Worm (Caenorhabditis elegans) whole organism, L1 larva: ENCODE results near the gene cyh-1.

Experiments used
- C04F5.9 ChIP-seq: sonication (generic microtip); optimal IDR thresholded peaks from 2 replicates; lab custom pipeline; 2016; ENCODE audit warnings: missing genetic modification characterization, missing compliant biosample characterization
- C16A3.4 ChIP-seq: fragments of 150-350 bp; optimal IDR thresholded peaks from 2 replicates; lab custom pipeline; 2014; ENCODE audit warnings: missing biosample characterization, missing genetic modification characterization
- F16B12.6 ChIP-seq: fragments of 150-350 bp; optimal IDR thresholded peaks from 2 replicates; lab custom pipeline; 2014; ENCODE audit warnings: missing biosample characterization, missing genetic modification characterization
- aly-2 ChIP-seq: fragments of 150-350 bp; optimal IDR thresholded peaks from 2 replicates; lab custom pipeline; 2014; ENCODE audit warnings: missing biosample characterization, missing genetic modification characterization
- blmp-1 ChIP-seq: fragments of 150-350 bp; optimal IDR thresholded peaks from 2 replicates; lab custom pipeline; 2014; ENCODE audit warnings: missing biosample characterization, missing genetic modification characterization
- ces-1 ChIP-seq: fragments of 150-350 bp; optimal IDR thresholded peaks from 2 replicates; lab custom pipeline; 2014; ENCODE audit warnings: missing biosample characterization, missing genetic modification reagents, missing genetic modification characterization
- dpl-1 ChIP-seq, 3 experiments: fragments of 150-350 bp in 2 of 3; sonication (generic microtip) in 1 of 3; optimal IDR thresholded peaks; 2 replicates each; lab custom pipeline; 2014 to 2017; ENCODE audit warnings: missing biosample characterization in 3 of 3, missing genetic modification characterization in 3 of 3, missing genetic modification reagents in 3 of 3
- efl-1 ChIP-seq, 4 experiments: fragments of 150-350 bp; optimal IDR thresholded peaks in 3 of 4; peaks in 1 of 4; 1 replicate in 1 of 4; 2 replicates in 3 of 4; lab custom pipeline; 2014; ENCODE audit warnings: missing biosample characterization in 2 of 4, missing genetic modification characterization in 2 of 4, missing genetic modification reagents in 2 of 4
- efl-3 ChIP-seq: fragments of 200-800 bp; sonication (Bioruptor generic); optimal IDR thresholded peaks from 2 replicates; lab custom pipeline; 2018; ENCODE audit warnings: mild to moderate bottlenecking, missing genetic modification characterization, missing compliant biosample characterization
- egl-13 ChIP-seq: sonication (generic microtip); optimal IDR thresholded peaks from 2 replicates; lab custom pipeline; 2016; ENCODE audit warnings: missing genotype, missing genetic modification reagents, missing genetic modification characterization, missing compliant biosample characterization
- elt-3 ChIP-seq, 6 experiments: fragments of 150-350 bp in 1 of 6; sonication (generic microtip); optimal IDR thresholded peaks; 2 replicates each; lab custom pipeline; 2017 to 2018; ENCODE audit warnings: missing biosample characterization in 6 of 6, missing genetic modification characterization in 6 of 6, inconsistent platforms in 1 of 6
- fkh-10 ChIP-seq: sonication (generic microtip); optimal IDR thresholded peaks from 2 replicates; lab custom pipeline; 2017; ENCODE audit warnings: missing biosample characterization, missing genetic modification reagents, missing genetic modification characterization
- fkh-4 ChIP-seq: sonication (generic microtip); optimal IDR thresholded peaks from 2 replicates; lab custom pipeline; 2016; ENCODE audit warnings: missing compliant biosample characterization, missing genetic modification characterization, borderline replicate concordance
- fkh-8 ChIP-seq: sonication (generic microtip); optimal IDR thresholded peaks from 2 replicates; lab custom pipeline; 2016; ENCODE audit warnings: mild to moderate bottlenecking, missing genetic modification characterization, missing compliant biosample characterization
- hlh-17 ChIP-seq: fragments of 200-800 bp; sonication (Bioruptor generic); optimal IDR thresholded peaks from 2 replicates; lab custom pipeline; 2018; ENCODE audit warnings: missing genetic modification characterization, mild to moderate bottlenecking, missing compliant biosample characterization, moderate library complexity, borderline replicate concordance
- hlh-4 ChIP-seq: sonication (generic microtip); optimal IDR thresholded peaks from 2 replicates; lab custom pipeline; 2016; ENCODE audit warnings: mild to moderate bottlenecking, missing genetic modification characterization, missing compliant biosample characterization
- isw-1 ChIP-seq: fragments of 200-800 bp; sonication (Bioruptor generic); IDR thresholded peaks from 2 replicates; pipeline ENCODE4 v1.3.6; 2022; ENCODE audit warnings: missing genetic modification characterization, missing compliant biosample characterization
- lin-13 ChIP-seq: fragments of 150-350 bp; optimal IDR thresholded peaks from 2 replicates; lab custom pipeline; 2014; ENCODE audit warnings: missing biosample characterization, missing genetic modification reagents, missing genetic modification characterization
- lin-14 ChIP-seq: fragments of 200-800 bp; sonication (Bioruptor generic); optimal IDR thresholded peaks from 2 replicates; lab custom pipeline; 2018; ENCODE audit warnings: mild to moderate bottlenecking, missing genetic modification characterization, moderate library complexity, missing compliant biosample characterization
- lin-15B ChIP-seq: fragments of 150-350 bp; sonication (generic microtip); optimal IDR thresholded peaks from 3 replicates; lab custom pipeline; 2014; ENCODE audit warnings: missing biosample characterization, missing genetic modification characterization
- lin-35 ChIP-seq, 2 experiments: fragments of 150-350 bp; optimal IDR thresholded peaks; 2 replicates each; lab custom pipeline; 2014; ENCODE audit warnings: missing biosample characterization in 2 of 2, missing genetic modification characterization in 2 of 2, missing genetic modification reagents in 2 of 2
- lin-39 ChIP-seq: fragments of 150-350 bp; optimal IDR thresholded peaks from 2 replicates; lab custom pipeline; 2014; ENCODE audit warnings: missing biosample characterization, missing genetic modification reagents, missing genetic modification characterization
- lir-3 ChIP-seq: sonication (generic microtip); optimal IDR thresholded peaks from 2 replicates; lab custom pipeline; 2016; ENCODE audit warnings: mild to moderate bottlenecking, missing genetic modification characterization, moderate library complexity, missing compliant biosample characterization; ENCODE audit not compliant: poor library complexity
- lsy-2 ChIP-seq, 2 experiments: fragments of 150-350 bp; optimal IDR thresholded peaks; 2 replicates each; lab custom pipeline; 2014; ENCODE audit warnings: missing biosample characterization in 2 of 2, missing genetic modification characterization in 2 of 2
- mdl-1 ChIP-seq, 2 experiments: fragments of 150-350 bp; optimal IDR thresholded peaks; 2 replicates each; lab custom pipeline; 2014 to 2017; ENCODE audit warnings: missing biosample characterization in 2 of 2, missing genetic modification characterization in 2 of 2, inconsistent platforms in 1 of 2
- mep-1 ChIP-seq: fragments of 150-350 bp; optimal IDR thresholded peaks from 2 replicates; lab custom pipeline; 2014; ENCODE audit warnings: missing biosample characterization, missing genetic modification characterization
- nhr-11 ChIP-seq: fragments of 150-350 bp; optimal IDR thresholded peaks from 2 replicates; lab custom pipeline; 2014; ENCODE audit warnings: missing biosample characterization, missing genetic modification characterization
- nhr-19 ChIP-seq: fragments of 200-800 bp; sonication (Bioruptor generic); conservative IDR thresholded peaks from 2 replicates; pipeline ENCODE4 v1.3.6; 2022; ENCODE audit warnings: missing genetic modification characterization, missing compliant biosample characterization
- nhr-237 ChIP-seq: fragments of 150-350 bp; optimal IDR thresholded peaks from 2 replicates; lab custom pipeline; 2014; ENCODE audit warnings: missing biosample characterization, missing genetic modification characterization
- nhr-47 ChIP-seq: sonication (generic microtip); optimal IDR thresholded peaks from 2 replicates; lab custom pipeline; 2016; ENCODE audit warnings: mild to moderate bottlenecking, missing genetic modification characterization, moderate library complexity, missing compliant biosample characterization
- nhr-76 ChIP-seq: sonication (generic microtip); optimal IDR thresholded peaks from 2 replicates; lab custom pipeline; 2017; ENCODE audit warnings: missing biosample characterization, missing genetic modification characterization
- nhr-84 ChIP-seq: sonication (generic microtip); optimal IDR thresholded peaks from 2 replicates; lab custom pipeline; 2017; ENCODE audit warnings: missing biosample characterization, missing genetic modification characterization
- nhr-85 ChIP-seq: sonication (generic microtip); peaks from one replicate; lab custom pipeline; 2016; ENCODE audit warnings: missing genetic modification characterization, inconsistent platforms, missing compliant biosample characterization
- nhr-90 ChIP-seq: sonication (generic microtip); optimal IDR thresholded peaks from 2 replicates; lab custom pipeline; 2016; ENCODE audit warnings: mild to moderate bottlenecking, missing genetic modification characterization, missing compliant biosample characterization; ENCODE audit not compliant: poor library complexity
- pag-3 ChIP-seq: sonication (generic microtip); optimal IDR thresholded peaks from 2 replicates; lab custom pipeline; 2017; ENCODE audit warnings: missing genetic modification characterization, mild to moderate bottlenecking, missing compliant biosample characterization, antibody characterized with exemption, borderline replicate concordance; ENCODE audit not compliant: insufficient read depth
- pax-3 ChIP-seq: fragments of 200-800 bp; sonication (Bioruptor generic); optimal IDR thresholded peaks from 2 replicates; lab custom pipeline; 2018; ENCODE audit warnings: mild to moderate bottlenecking, missing genetic modification characterization, moderate library complexity, missing compliant biosample characterization
- pqm-1 ChIP-seq: sonication (generic microtip); optimal IDR thresholded peaks from 3 replicates; lab custom pipeline; 2017; ENCODE audit warnings: missing biosample characterization, missing genetic modification characterization
- snu-23 ChIP-seq: sonication (generic microtip); optimal IDR thresholded peaks from 2 replicates; lab custom pipeline; 2016; ENCODE audit warnings: missing genetic modification characterization, missing compliant biosample characterization
- sptf-1 ChIP-seq: fragments of 150-350 bp; optimal IDR thresholded peaks from 2 replicates; lab custom pipeline; 2014; ENCODE audit warnings: missing biosample characterization, missing genetic modification characterization
- sup-37 ChIP-seq: fragments of 200-800 bp; sonication (Bioruptor generic); optimal IDR thresholded peaks from 2 replicates; lab custom pipeline; 2018; ENCODE audit warnings: mild to moderate bottlenecking, missing genetic modification characterization, missing compliant biosample characterization
- swsn-7 ChIP-seq: sonication (generic microtip); optimal IDR thresholded peaks from 2 replicates; lab custom pipeline; 2016; ENCODE audit warnings: missing genetic modification characterization, missing compliant biosample characterization
- tbx-2 ChIP-seq: sonication (generic microtip); optimal IDR thresholded peaks from 2 replicates; lab custom pipeline; 2016; ENCODE audit warnings: missing genetic modification characterization, missing compliant biosample characterization
- tlp-1 ChIP-seq: fragments of 150-350 bp; optimal IDR thresholded peaks from 2 replicates; lab custom pipeline; 2014; ENCODE audit warnings: missing biosample characterization, missing genetic modification characterization
- unc-130 ChIP-seq: fragments of 150-350 bp; optimal IDR thresholded peaks from 2 replicates; lab custom pipeline; 2017; ENCODE audit warnings: missing biosample characterization, missing genetic modification characterization, inconsistent platforms
- vab-15 ChIP-seq: sonication (generic microtip); optimal IDR thresholded peaks from 2 replicates; lab custom pipeline; 2017; ENCODE audit warnings: missing genotype, mild to moderate bottlenecking, missing genetic modification characterization, missing compliant biosample characterization
- xbp-1 ChIP-seq: sonication (generic microtip); optimal IDR thresholded peaks from 2 replicates; lab custom pipeline; 2016; ENCODE audit warnings: missing genetic modification characterization, missing compliant biosample characterization
- zag-1 ChIP-seq: fragments of 150-350 bp; optimal IDR thresholded peaks from 2 replicates; lab custom pipeline; 2014; ENCODE audit warnings: missing biosample characterization, missing genetic modification characterization
- zip-4 ChIP-seq: fragments of 200-800 bp; sonication (Bioruptor generic); optimal IDR thresholded peaks from 2 replicates; lab custom pipeline; 2018; ENCODE audit warnings: mild to moderate bottlenecking, missing genetic modification characterization, moderate library complexity, missing compliant biosample characterization
- ztf-4 ChIP-seq: fragments of 150-350 bp; optimal IDR thresholded peaks from 2 replicates; lab custom pipeline; 2014; ENCODE audit warnings: missing biosample characterization, missing genetic modification characterization

The cyh-1 gene

DNA sequence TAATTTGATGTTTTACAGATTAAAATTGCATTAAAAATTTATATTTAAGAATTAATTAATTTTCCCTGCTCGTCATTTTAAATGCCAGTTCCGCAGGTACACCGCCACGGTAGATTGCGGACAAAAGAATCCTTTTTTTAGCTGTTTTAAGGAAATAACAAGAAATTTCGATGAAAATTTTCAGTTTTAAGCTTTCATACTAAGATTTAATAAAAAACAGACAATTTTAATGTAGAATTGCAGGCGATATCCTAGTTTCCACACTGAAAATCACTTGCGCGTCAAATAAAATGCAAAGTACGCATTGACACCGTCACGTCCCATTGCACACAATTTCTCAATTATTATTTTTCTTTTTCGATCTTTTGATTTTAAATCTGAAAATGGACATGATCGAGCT lies 48.6 kb downstream of the cyh-1 start, which contains the start of gene dnc-3 (continued):
- TF ChIP-seq lir-3 (no peak), lin-14 (GFP tag; lab: Kevin White, UChicago) (peak; percentile 80), pag-3 (no peak), pqm-1 (tag; lab: Kevin White, UChicago) (no peak), lin-15B (tag; lab: Kevin White, UChicago) (peak; percentile 28), ces-1 (GFP tag; lab: Kevin White, UChicago) (no peak), F16B12.6 (tag; lab: Kevin White, UChicago) (peak; percentile 83), dpl-1 (GFP tag; optimal IDR thresholded peaks at IDR 0.05; lab: Kevin White, UChicago) (peak; percentile 52 to 56 (median 56))

DNA sequence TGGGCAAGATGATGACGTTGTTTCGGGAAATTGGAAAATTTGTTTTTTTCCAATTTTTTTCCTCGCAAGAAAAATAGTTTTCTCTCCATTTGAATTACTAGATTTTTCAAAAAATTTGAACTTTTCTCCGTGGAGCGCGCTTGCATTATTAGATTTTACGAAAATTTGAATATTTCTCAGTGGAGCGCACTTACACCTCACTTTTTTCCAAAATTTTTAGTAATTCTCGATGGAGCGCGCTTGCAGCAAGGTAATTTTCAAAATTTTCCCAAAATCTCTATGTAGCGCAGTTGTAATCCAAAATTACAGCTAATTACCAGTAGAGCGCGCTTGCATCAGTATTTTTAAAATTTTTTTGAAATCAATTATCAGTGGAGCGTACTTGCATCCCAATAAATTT lies 49.9 kb downstream of the cyh-1 start:
- TF ChIP-seq efl-1 (optimal IDR thresholded peaks at IDR 0.05; lab: Kevin White, UChicago) = no peak
- TF ChIP-seq efl-1 (GFP tag; optimal IDR thresholded peaks at IDR 0.05 in 1 of 2; lab: Kevin White, UChicago) = peak in 1 of 2 experiments; percentile 64
- TF ChIP-seq mdl-1 (tag; optimal IDR thresholded peaks at IDR 0.05; lab: Kevin White, UChicago) = no peak

DNA sequence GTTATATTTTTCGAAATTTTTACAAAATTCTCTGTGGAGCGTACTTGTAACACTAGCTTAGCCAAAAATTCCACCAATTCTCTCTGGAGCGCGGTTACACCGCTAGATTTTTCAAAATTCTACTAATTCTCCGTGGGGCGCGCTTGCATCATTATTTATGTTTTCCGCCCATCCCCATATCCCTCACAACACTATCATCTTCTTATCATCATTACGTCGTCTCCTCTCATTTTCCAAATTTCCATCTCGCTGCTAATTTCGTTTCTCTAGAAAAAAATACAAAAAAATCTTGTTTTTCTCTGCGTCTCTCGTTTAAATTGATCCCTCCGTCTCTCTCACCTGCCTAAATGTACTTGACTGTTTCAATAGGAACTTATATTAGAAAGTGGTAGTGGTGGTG lies 50.5 kb downstream of the cyh-1 start:
- TF ChIP-seq aly-2 (tag; lab: Kevin White, UChicago) (no peak), swsn-7 (tag; lab: Kevin White, UChicago) (no peak), elt-3 (tag; optimal IDR thresholded peaks at IDR 0.05; lab: Kevin White, UChicago) (peak in 2 of 6 experiments; percentile 30 to 54), efl-3 (GFP tag; lab: Kevin White, UChicago) (no peak), sup-37 (GFP tag; lab: Kevin White, UChicago) (no peak), nhr-47 (tag; lab: Kevin White, UChicago) (no peak), zip-4 (no peak), fkh-4 (tag; lab: Kevin White, UChicago) (no peak), unc-130 (tag; lab: Kevin White, UChicago) (no peak), vab-15 (tag; lab: Kevin White, UChicago) (peak; percentile 18), nhr-19 (GFP tag; lab: Robert Waterston, UW) (no peak), pax-3 (tag; lab: Kevin White, UChicago) (no peak), C16A3.4 (tag; lab: Kevin White, UChicago) (no peak), nhr-76 (no peak), C04F5.9 (tag; lab: Kevin White, UChicago) (no peak), nhr-84 (tag; lab: Kevin White, UChicago) (no peak), mep-1 (tag; lab: Kevin White, UChicago) (no peak), fkh-10 (no peak), lsy-2 (tag; optimal IDR thresholded peaks at IDR 0.05; lab: Kevin White, UChicago) (no peak), egl-13 (tag; lab: Kevin White, UChicago) (no peak), hlh-17 (GFP tag; lab: Kevin White, UChicago) (no peak), blmp-1 (tag; lab: Kevin White, UChicago) (peak; percentile 67), ztf-4 (tag; lab: Kevin White, UChicago) (no peak), pag-3 (no peak), nhr-90 (peak; percentile 27), tlp-1 (tag; lab: Kevin White, UChicago) (no peak), tbx-2 (tag; lab: Kevin White, UChicago) (peak; percentile 4), xbp-1 (tag; lab: Kevin White, UChicago) (no peak), lin-14 (GFP tag; lab: Kevin White, UChicago) (peak; percentile 20), nhr-11 (tag; lab: Kevin White, UChicago) (no peak), sptf-1 (tag; lab: Kevin White, UChicago) (no peak), lin-13 (GFP tag; lab: Kevin White, UChicago) (peak; percentile 0), fkh-8 (tag; lab: Kevin White, UChicago) (no peak), lin-39 (no peak), zag-1 (tag; lab: Kevin White, UChicago) (no peak), nhr-237 (tag; lab: Kevin White, UChicago) (no peak), nhr-85 (tag; lab: Kevin White, UChicago) (peak; percentile 85), isw-1 (no peak), snu-23 (peak; percentile 29), lin-35 (GFP tag; optimal IDR thresholded peaks at IDR 0.05; lab: Kevin White, UChicago) (peak in 1 of 2 experiments; percentile 36), hlh-4 (tag; lab: Kevin White, UChicago) (no peak), pqm-1 (tag; lab: Kevin White, UChicago) (no peak)
